Worm (Caenorhabditis elegans): ENCODE data around the gene C27A7.5.

DNA sequence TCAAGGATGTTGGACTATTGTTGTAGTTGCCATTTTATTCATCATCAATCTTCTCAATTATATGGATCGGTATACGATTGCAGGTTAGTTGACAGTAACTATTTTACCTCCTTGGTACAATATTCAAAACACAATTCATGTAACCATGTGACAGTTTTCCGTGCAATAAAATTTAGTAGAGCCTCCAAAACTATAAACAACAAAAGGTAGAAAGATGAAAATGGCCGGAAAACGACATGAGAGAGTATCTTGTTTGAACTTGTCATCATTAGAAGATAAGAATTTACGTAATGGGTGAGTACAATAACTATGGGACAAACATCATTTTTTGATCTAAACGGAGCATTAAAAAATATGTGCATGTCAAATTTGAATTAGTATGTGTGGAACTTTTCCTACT, 47.0 kb downstream of the C27A7.5 start:
- no peak for TF ChIP-seq snpc-4 (tag; optimal IDR thresholded peaks at IDR 0.05)
- TF ChIP-seq nhr-67 (tag; optimal IDR thresholded peaks at IDR 0.05) = no peak
- no peak for TF ChIP-seq aly-2 (tag; optimal IDR thresholded peaks at IDR 0.05)
- TF ChIP-seq nhr-77 (tag; optimal IDR thresholded peaks at IDR 0.05) = no peak
- no peak for TF ChIP-seq pha-4 (tag; optimal IDR thresholded peaks at IDR 0.05)
- no peak for TF ChIP-seq nhr-23 (tag; optimal IDR thresholded peaks at IDR 0.05)
- no peak for TF ChIP-seq elt-1 (tag; optimal IDR thresholded peaks at IDR 0.05)
- TF ChIP-seq zag-1 (tag; optimal IDR thresholded peaks at IDR 0.05) = no peak

Data from whole organism, L3 larva.